Fruit fly (Drosophila melanogaster): ENCODE data around the gene melt.

Gene melt

DNA sequence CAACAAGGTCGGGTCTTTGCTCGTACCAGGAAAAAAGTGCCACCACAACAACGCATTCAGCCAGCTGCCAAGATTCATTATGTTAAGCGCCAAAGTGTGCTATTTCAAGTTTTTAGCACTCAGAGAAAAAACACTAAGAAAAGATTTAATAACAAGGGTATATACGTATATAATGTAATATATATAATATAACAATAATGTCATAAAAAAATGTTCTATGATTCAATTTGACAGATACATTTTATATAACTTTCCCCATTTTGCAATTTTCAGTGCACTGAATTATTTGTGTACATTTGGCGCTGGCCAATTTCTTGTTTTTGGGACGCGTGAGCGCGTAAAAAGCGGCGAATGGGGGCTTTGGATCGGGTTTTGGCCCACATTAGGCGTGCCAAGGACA is 56.2 kb downstream of the melt start:
- TF ChIP-seq Crg-1 (GFP tag; optimal IDR thresholded peaks at IDR 0.05) (no peak), CG5204 (GFP tag; optimal IDR thresholded peaks at IDR 0.05) (no peak), pad (GFP tag; optimal IDR thresholded peaks at IDR 0.05) (no peak), CG1620 (GFP tag; optimal IDR thresholded peaks at IDR 0.05) (no peak), bab1 (GFP tag; optimal IDR thresholded peaks at IDR 0.05) (no peak)

DNA sequence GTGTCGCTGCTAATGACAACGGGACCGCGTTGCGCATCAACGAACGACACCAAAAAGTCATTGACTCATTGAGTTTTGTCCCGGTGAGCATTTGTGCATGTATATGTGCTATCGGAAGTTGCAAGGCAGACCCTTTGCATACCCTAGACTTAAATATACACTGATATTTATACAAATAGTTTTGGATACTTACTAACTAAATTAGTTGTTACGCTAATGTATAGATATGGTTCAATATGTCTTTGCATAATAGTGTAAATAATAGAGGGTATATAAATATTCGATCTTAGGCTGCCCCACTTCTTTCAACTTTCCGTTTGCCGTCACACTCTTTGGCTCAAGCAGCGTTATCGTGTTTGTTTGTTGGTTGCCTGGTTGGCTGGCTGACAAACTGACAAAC is 56.9 kb downstream of the melt start:
- TF ChIP-seq cnc (optimal IDR thresholded peaks at IDR 0.05), result no peak
- TF ChIP-seq Mnt (GFP tag; optimal IDR thresholded peaks at IDR 0.05), result no peak
- TF ChIP-seq Clk (GFP tag; optimal IDR thresholded peaks at IDR 0.05), result no peak
- TF ChIP-seq bab1 (GFP tag; optimal IDR thresholded peaks at IDR 0.05), result no peak
- no peak for TF ChIP-seq CG5204 (GFP tag; optimal IDR thresholded peaks at IDR 0.05)
- no peak for TF ChIP-seq CG11617 (GFP tag; optimal IDR thresholded peaks at IDR 0.05)
- TF ChIP-seq ovo (GFP tag; optimal IDR thresholded peaks at IDR 0.05), result no peak
- no peak for TF ChIP-seq Hr96 (GFP tag; optimal IDR thresholded peaks at IDR 0.05)
- TF ChIP-seq CG14711 (tag; optimal IDR thresholded peaks at IDR 0.05), result no peak
- no peak for TF ChIP-seq CG12768 (GFP tag; optimal IDR thresholded peaks at IDR 0.05)
- TF ChIP-seq tj (GFP tag; optimal IDR thresholded peaks at IDR 0.05), result no peak
- TF ChIP-seq toe (GFP tag; optimal IDR thresholded peaks at IDR 0.05), result no peak
- no peak for TF ChIP-seq Crg-1 (GFP tag; optimal IDR thresholded peaks at IDR 0.05)
- TF ChIP-seq CG33017 (tag; optimal IDR thresholded peaks at IDR 0.05), result no peak
- no peak for TF ChIP-seq cic (GFP tag; optimal IDR thresholded peaks at IDR 0.05)
- TF ChIP-seq kay (GFP tag; ENCODE audit: borderline replicate concordance), result no peak
- no peak for TF ChIP-seq CG7101 (tag; optimal IDR thresholded peaks at IDR 0.05)
- no peak for TF ChIP-seq CG1620 (GFP tag; optimal IDR thresholded peaks at IDR 0.05)
- TF ChIP-seq CG7045 (GFP tag; optimal IDR thresholded peaks at IDR 0.05), result no peak
